In genomic region chr3R:7326200-7326599, dm6 we compare ENCODE assay signal across 3 fruit fly cellular contexts.
TF ChIP-seq lines count a peak whose summit lies in the region.

No protein-coding gene starts in this region.

TF ChIP-seq in whole organism, prepupa, 60 proteins besides CTCF, POLR2A, EP300 and RAD21 (continues in another document):
- TF ChIP-seq achi (GFP tag; optimal IDR thresholded peaks at IDR 0.05; lab: Kevin White, UChicago), result peak; percentile 32
- TF ChIP-seq CG10669 (GFP tag; optimal IDR thresholded peaks at IDR 0.05; lab: Kevin White, UChicago), result peak; percentile 13
- TF ChIP-seq svp (GFP tag; lab: Kevin White, UChicago), result peak; percentile 83
- TF ChIP-seq CG32006 (GFP tag; optimal IDR thresholded peaks at IDR 0.05; lab: Kevin White, UChicago), result peak; percentile 58
- no peak for TF ChIP-seq Ets21C (GFP tag; optimal IDR thresholded peaks at IDR 0.05; lab: Kevin White, UChicago)
- no peak for TF ChIP-seq CG8319 (GFP tag; optimal IDR thresholded peaks at IDR 0.05; lab: Kevin White, UChicago)
- TF ChIP-seq fd85E (GFP tag; optimal IDR thresholded peaks at IDR 0.05; lab: Kevin White, UChicago), result no peak
- TF ChIP-seq fd59A (GFP tag; optimal IDR thresholded peaks at IDR 0.05; lab: Kevin White, UChicago), result no peak
- no peak for TF ChIP-seq dac (GFP tag; optimal IDR thresholded peaks at IDR 0.05; lab: Kevin White, UChicago)
- no peak for TF ChIP-seq Hr4 (GFP tag; optimal IDR thresholded peaks at IDR 0.05; lab: Kevin White, UChicago)
- peak; percentile 35 for TF ChIP-seq CG6792 (GFP tag; optimal IDR thresholded peaks at IDR 0.05; lab: Kevin White, UChicago)
- no peak for TF ChIP-seq CG9139 (GFP tag; optimal IDR thresholded peaks at IDR 0.05; lab: Kevin White, UChicago)
- TF ChIP-seq fkh (GFP tag; optimal IDR thresholded peaks at IDR 0.05; lab: Kevin White, UChicago), result no peak
- TF ChIP-seq vri (GFP tag; optimal IDR thresholded peaks at IDR 0.05; lab: Kevin White, UChicago), result peak; percentile 21
- TF ChIP-seq CG11762 (GFP tag; optimal IDR thresholded peaks at IDR 0.05; lab: Kevin White, UChicago; ENCODE audit: insufficient read depth), result no peak
- no peak for TF ChIP-seq net (GFP tag; optimal IDR thresholded peaks at IDR 0.05; lab: Kevin White, UChicago)
- peak; percentile 45 for TF ChIP-seq Smox (GFP tag; optimal IDR thresholded peaks at IDR 0.05; lab: Kevin White, UChicago)
- no peak for TF ChIP-seq CG6276 (GFP tag; optimal IDR thresholded peaks at IDR 0.05; lab: Kevin White, UChicago)
- no peak for TF ChIP-seq CG16779 (tag; optimal IDR thresholded peaks at IDR 0.05; lab: Kevin White, UChicago)
- no peak for TF ChIP-seq eg (GFP tag; IDR thresholded peaks at IDR 0.05; lab: Robert Waterston, UW)
- peak; percentile 36 for TF ChIP-seq acj6 (GFP tag; optimal IDR thresholded peaks at IDR 0.05; lab: Kevin White, UChicago)
- peak; percentile 23 for TF ChIP-seq CG11902 (GFP tag; optimal IDR thresholded peaks at IDR 0.05; lab: Kevin White, UChicago)
- TF ChIP-seq salr (GFP tag; optimal IDR thresholded peaks at IDR 0.05; lab: Kevin White, UChicago), result peak in 1 of 2 experiments; percentile 25
- peak; percentile 13 for TF ChIP-seq Lpt (GFP tag; optimal IDR thresholded peaks at IDR 0.05; lab: Kevin White, UChicago)
- no peak for TF ChIP-seq dsx (GFP tag; optimal IDR thresholded peaks at IDR 0.05; lab: Kevin White, UChicago; ENCODE audit: poor library complexity, severe bottlenecking)
- peak; percentile 31 for TF ChIP-seq CG31627 (GFP tag; optimal IDR thresholded peaks at IDR 0.05; lab: Kevin White, UChicago)
- TF ChIP-seq Eip93F (GFP tag; optimal IDR thresholded peaks at IDR 0.05; lab: Kevin White, UChicago), result no peak
- TF ChIP-seq esn (GFP tag; optimal IDR thresholded peaks at IDR 0.05; lab: Kevin White, UChicago), result peak; percentile 66
- no peak for TF ChIP-seq CG1621 (tag; optimal IDR thresholded peaks at IDR 0.05; lab: Kevin White, UChicago)
- TF ChIP-seq Gug (GFP tag; IDR thresholded peaks at IDR 0.05; lab: Robert Waterston, UW), result no peak
- TF ChIP-seq Sox14 (GFP tag; optimal IDR thresholded peaks at IDR 0.05; lab: Kevin White, UChicago), result peak; percentile 0

TF ChIP-seq in whole organism, pupa, 21 proteins besides CTCF, POLR2A, EP300 and RAD21:
- TF ChIP-seq CG9948 (tag; optimal IDR thresholded peaks at IDR 0.05; lab: Kevin White, UChicago), result peak; percentile 41
- TF ChIP-seq CG34367 (tag; optimal IDR thresholded peaks at IDR 0.05; lab: Kevin White, UChicago), result peak; percentile 18
- no peak for TF ChIP-seq gl (tag; optimal IDR thresholded peaks at IDR 0.05; lab: Kevin White, UChicago)
- peak; percentile 37 for TF ChIP-seq CG15710 (tag; optimal IDR thresholded peaks at IDR 0.05; lab: Kevin White, UChicago)
- peak; percentile 48 for TF ChIP-seq CG8301 (tag; optimal IDR thresholded peaks at IDR 0.05; lab: Kevin White, UChicago)
- TF ChIP-seq CG8159 (tag; optimal IDR thresholded peaks at IDR 0.05; lab: Kevin White, UChicago), result peak; percentile 50
- TF ChIP-seq CG17806 (tag; optimal IDR thresholded peaks at IDR 0.05; lab: Kevin White, UChicago), result no peak
- TF ChIP-seq Snoo (tag; optimal IDR thresholded peaks at IDR 0.05; lab: Kevin White, UChicago), result peak; percentile 24
- TF ChIP-seq CG14655 (GFP tag; optimal IDR thresholded peaks at IDR 0.05; lab: Kevin White, UChicago), result peak; percentile 69
- peak; percentile 14 for TF ChIP-seq D1 (tag; optimal IDR thresholded peaks at IDR 0.05; lab: Kevin White, UChicago)
- TF ChIP-seq CG4496 (GFP tag; IDR thresholded peaks at IDR 0.05; lab: Robert Waterston, UW), result no peak
TF ChIP-seq in whole organism, pupa: peak in this region for 8.

TF ChIP-seq in whole organism, wandering third instar larva, 38 proteins besides CTCF, POLR2A, EP300 and RAD21:
- TF ChIP-seq Rel (GFP tag; optimal IDR thresholded peaks at IDR 0.05; lab: Kevin White, UChicago) (no peak), Rel (tag; optimal IDR thresholded peaks at IDR 0.05; lab: Kevin White, UChicago) (no peak), ey (GFP tag; optimal IDR thresholded peaks at IDR 0.05; lab: Kevin White, UChicago) (peak; percentile 22), sv (GFP tag; optimal IDR thresholded peaks at IDR 0.05; lab: Kevin White, UChicago) (no peak), fru (GFP tag; optimal IDR thresholded peaks at IDR 0.05; lab: Kevin White, UChicago) (no peak), dmrt93B (GFP tag; optimal IDR thresholded peaks at IDR 0.05; lab: Kevin White, UChicago) (peak; percentile 22), sage (GFP tag; optimal IDR thresholded peaks at IDR 0.05; lab: Kevin White, UChicago) (no peak), CG32264 (GFP tag; optimal IDR thresholded peaks at IDR 0.05; lab: Kevin White, UChicago) (no peak), GATAd (GFP tag; optimal IDR thresholded peaks at IDR 0.05; lab: Kevin White, UChicago) (no peak), Mio (GFP tag; optimal IDR thresholded peaks at IDR 0.05; lab: Kevin White, UChicago) (no peak), jim (GFP tag; optimal IDR thresholded peaks at IDR 0.05; lab: Kevin White, UChicago) (no peak), lola (GFP tag; optimal IDR thresholded peaks at IDR 0.05; lab: Kevin White, UChicago) (no peak), h (GFP tag; optimal IDR thresholded peaks at IDR 0.05; lab: Kevin White, UChicago) (peak; percentile 10), Abd-B (GFP tag; optimal IDR thresholded peaks at IDR 0.05; lab: Kevin White, UChicago) (no peak), foxo (GFP tag; optimal IDR thresholded peaks at IDR 0.05; lab: Kevin White, UChicago) (no peak), CrebA (GFP tag; optimal IDR thresholded peaks at IDR 0.05; lab: Kevin White, UChicago; ENCODE audit: borderline replicate concordance) (no peak), N (GFP tag; optimal IDR thresholded peaks at IDR 0.05; lab: Kevin White, UChicago) (no peak), brk (GFP tag; optimal IDR thresholded peaks at IDR 0.05; lab: Kevin White, UChicago) (no peak), woc (GFP tag; optimal IDR thresholded peaks at IDR 0.05; lab: Kevin White, UChicago) (peak; percentile 25), psq (GFP tag; optimal IDR thresholded peaks at IDR 0.05; lab: Kevin White, UChicago) (peak; percentile 57), CG9705 (GFP tag; optimal IDR thresholded peaks at IDR 0.05; lab: Kevin White, UChicago) (no peak), Hnf4 (GFP tag; optimal IDR thresholded peaks at IDR 0.05; lab: Kevin White, UChicago) (no peak), OdsH (GFP tag; optimal IDR thresholded peaks at IDR 0.05; lab: Kevin White, UChicago) (peak; percentile 44), Hr78 (GFP tag; optimal IDR thresholded peaks at IDR 0.05; lab: Kevin White, UChicago) (no peak), rgr (GFP tag; optimal IDR thresholded peaks at IDR 0.05; lab: Kevin White, UChicago) (no peak), Hr83 (GFP tag; optimal IDR thresholded peaks at IDR 0.05; lab: Kevin White, UChicago; ENCODE audit: poor library complexity, severe bottlenecking) (no peak), usp (GFP tag; optimal IDR thresholded peaks at IDR 0.05; lab: Kevin White, UChicago) (no peak), Dfd (GFP tag; optimal IDR thresholded peaks at IDR 0.05; lab: Kevin White, UChicago) (no peak), pan (optimal IDR thresholded peaks at IDR 0.05; lab: Kevin White, UChicago) (no peak), Jra (GFP tag; optimal IDR thresholded peaks at IDR 0.05; lab: Kevin White, UChicago) (no peak), tai (GFP tag; optimal IDR thresholded peaks at IDR 0.05; lab: Kevin White, UChicago) (no peak), br (GFP tag; optimal IDR thresholded peaks at IDR 0.05; lab: Kevin White, UChicago) (no peak), HLH106 (tag; optimal IDR thresholded peaks at IDR 0.05; lab: Kevin White, UChicago) (peak; percentile 42), Myc (optimal IDR thresholded peaks at IDR 0.05; lab: Kevin White, UChicago) (no peak), Vsx2 (GFP tag; optimal IDR thresholded peaks at IDR 0.05; lab: Kevin White, UChicago; ENCODE audit: partially characterized antibody) (no peak), Dif (GFP tag; optimal IDR thresholded peaks at IDR 0.05; lab: Kevin White, UChicago; ENCODE audit: partially characterized antibody) (no peak), dl (GFP tag; optimal IDR thresholded peaks at IDR 0.05; lab: Kevin White, UChicago; ENCODE audit: insufficient read depth in 1 of 2, partially characterized antibody in 2 of 2) (no peak), dsf (GFP tag; optimal IDR thresholded peaks at IDR 0.05; lab: Kevin White, UChicago; ENCODE audit: borderline replicate concordance) (no peak), Sp1 (GFP tag; optimal IDR thresholded peaks at IDR 0.05; lab: Kevin White, UChicago) (peak; percentile 32)

Comparison
In these comparisons a context has a peak if more than half of its experiments do, and no peak if none do; other contexts are left out.
1. Of the 1 proteins assayed by ChIP-seq in both whole organism, prepupa and whole organism, wandering third instar larva: peak only in whole organism, prepupa: none; only in whole organism, wandering third instar larva: none; in both: OdsH; in neither: 0.